Fruit fly (Drosophila melanogaster) whole organism, embryonic: ENCODE measurements around the gene CG16959.

ENCODE experiments used
- CG1024 ChIP-seq: fragments of 200-800 bp; sonication (Bioruptor generic); IDR thresholded peaks from 2 replicates; pipeline ENCODE4 v1.3.6; 2022; ENCODE audit warnings: missing biosample characterization, missing genetic modification characterization
- CG10959 ChIP-seq: fragments of 200-800 bp; sonication (Bioruptor generic); IDR thresholded peaks from 2 replicates; pipeline ENCODE4 v1.3.6; 2022; ENCODE audit warnings: missing biosample characterization, missing genetic modification characterization
- CG12942 ChIP-seq: fragments of 200-800 bp; sonication (Bioruptor generic); optimal IDR thresholded peaks from 3 replicates; lab custom pipeline; 2016; ENCODE audit warnings: missing biosample characterization, missing genetic modification characterization
- CG14050 ChIP-seq: fragments of 200-800 bp; sonication (Bioruptor generic); IDR thresholded peaks from 3 replicates; pipeline ENCODE4 v1.3.6; 2022; ENCODE audit warnings: missing biosample characterization, missing genetic modification characterization
- CG16815 ChIP-seq: fragments of 200-800 bp; sonication (Bioruptor generic); optimal IDR thresholded peaks from 3 replicates; lab custom pipeline; 2017; ENCODE audit warnings: missing biosample characterization, mild to moderate bottlenecking, missing genetic modification characterization
- CG17186 ChIP-seq: fragments of 200-800 bp; sonication (Bioruptor generic); optimal IDR thresholded peaks from 3 replicates; lab custom pipeline; 2017; ENCODE audit warnings: missing biosample characterization, missing genetic modification reagents, missing genetic modification characterization
- CG17361 ChIP-seq: fragments of 200-800 bp; sonication (Bioruptor generic); IDR thresholded peaks from 3 replicates; pipeline ENCODE4 v1.3.6; 2022; ENCODE audit warnings: missing biosample characterization, missing genetic modification characterization
- CG17568 ChIP-seq: fragments of 200-800 bp; sonication (Bioruptor generic); optimal IDR thresholded peaks from 2 replicates; lab custom pipeline; 2018; ENCODE audit warnings: missing biosample characterization, mild to moderate bottlenecking, missing genetic modification characterization, moderate library complexity
- CG30020 ChIP-seq: fragments of 200-800 bp; optimal IDR thresholded peaks from 2 replicates; lab custom pipeline; 2019; ENCODE audit warnings: missing biosample characterization, mild to moderate bottlenecking, missing genetic modification characterization, moderate library complexity
- CG32532 ChIP-seq: fragments of 200-800 bp; sonication (Bioruptor generic); IDR thresholded peaks from 2 replicates; pipeline ENCODE4 v1.3.6; 2022; ENCODE audit warnings: missing biosample characterization, missing genetic modification characterization
- CG33213 ChIP-seq: fragments of 200-800 bp; sonication (Bioruptor generic); optimal IDR thresholded peaks from 3 replicates; lab custom pipeline; 2016; ENCODE audit warnings: missing biosample characterization, missing genetic modification characterization
- CG3838 ChIP-seq: fragments of 200-800 bp; sonication (Bioruptor generic); optimal IDR thresholded peaks from 3 replicates; lab custom pipeline; 2016; ENCODE audit warnings: missing biosample characterization, missing genetic modification characterization
- CG4282 ChIP-seq: fragments of 200-800 bp; sonication (Bioruptor generic); optimal IDR thresholded peaks from 2 replicates; lab custom pipeline; 2016; ENCODE audit warnings: missing biosample characterization, missing genetic modification characterization
- CG4617 ChIP-seq: fragments of 200-800 bp; sonication (Bioruptor generic); optimal IDR thresholded peaks from 3 replicates; lab custom pipeline; 2016; ENCODE audit warnings: missing biosample characterization, missing genetic modification characterization, borderline replicate concordance
- CG8388 ChIP-seq: fragments of 200-800 bp; sonication (Bioruptor generic); optimal IDR thresholded peaks from 2 replicates; lab custom pipeline; 2019; ENCODE audit warnings: missing biosample characterization, mild to moderate bottlenecking, missing genetic modification characterization, moderate library complexity
- CG9727 ChIP-seq: fragments of 200-800 bp; sonication (Bioruptor generic); optimal IDR thresholded peaks from 3 replicates; lab custom pipeline; 2017; ENCODE audit warnings: missing biosample characterization, mild to moderate bottlenecking, missing genetic modification characterization
- CG9797 ChIP-seq: fragments of 200-800 bp; sonication (Bioruptor generic); optimal IDR thresholded peaks from 3 replicates; lab custom pipeline; 2018; ENCODE audit warnings: missing biosample characterization, mild to moderate bottlenecking, missing genetic modification characterization
- Camta ChIP-seq: fragments of 200-800 bp; sonication (Bioruptor generic); optimal IDR thresholded peaks from 2 replicates; lab custom pipeline; 2016; ENCODE audit warnings: missing biosample characterization, missing genetic modification characterization
- Drgx ChIP-seq: fragments of 200-800 bp; sonication (Bioruptor generic); IDR thresholded peaks from 2 replicates; pipeline ENCODE4 v1.3.6; 2022; ENCODE audit warnings: missing biosample characterization, missing genetic modification characterization
- Fer2 ChIP-seq: fragments of 200-800 bp; sonication (Bioruptor generic); optimal IDR thresholded peaks from 2 replicates; lab custom pipeline; 2018; ENCODE audit warnings: missing biosample characterization, mild to moderate bottlenecking, missing genetic modification characterization, moderate library complexity
- HLH3B ChIP-seq: fragments of 200-800 bp; sonication (Bioruptor generic); IDR thresholded peaks from 2 replicates; pipeline ENCODE4 v1.3.6; 2022; ENCODE audit warnings: missing biosample characterization, missing genetic modification characterization
- Jarid2 ChIP-seq: fragments of 200-800 bp; sonication (Bioruptor generic); optimal IDR thresholded peaks from 3 replicates; lab custom pipeline; 2017; ENCODE audit warnings: mild to moderate bottlenecking, missing biosample characterization, missing genetic modification reagents, missing genetic modification characterization
- Lim3 ChIP-seq: fragments of 200-800 bp; sonication (Bioruptor generic); IDR thresholded peaks from 2 replicates; pipeline ENCODE4 v1.3.6; 2022; ENCODE audit warnings: missing biosample characterization, missing genetic modification characterization
- MBD-R2 ChIP-seq: fragments of 200-800 bp; sonication (Bioruptor generic); IDR thresholded peaks from 2 replicates; pipeline ENCODE4 v1.3.6; 2022; ENCODE audit warnings: missing biosample characterization, missing genetic modification characterization
- PHDP ChIP-seq: fragments of 200-800 bp; sonication (Bioruptor generic); optimal IDR thresholded peaks from 3 replicates; lab custom pipeline; 2018; ENCODE audit warnings: missing biosample characterization, mild to moderate bottlenecking, missing genetic modification characterization, moderate library complexity
- Ravus ChIP-seq: fragments of 200-800 bp; sonication (Bioruptor generic); IDR thresholded peaks from 2 replicates; pipeline ENCODE4 v1.3.6; 2022; ENCODE audit warnings: missing biosample characterization, missing genetic modification characterization
- Scr ChIP-seq: fragments of 200-800 bp; sonication (Bioruptor generic); IDR thresholded peaks from 2 replicates; pipeline ENCODE4 v1.3.6; 2022; ENCODE audit warnings: missing biosample characterization, missing genetic modification characterization; ENCODE audit not compliant: partially characterized antibody
- Tbp ChIP-seq: fragments of >200 bp; optimal IDR thresholded peaks from 2 replicates; lab custom pipeline; 2018; ENCODE audit warnings: missing biosample characterization, missing genetic modification characterization
- az2 ChIP-seq: fragments of 200-800 bp; sonication (Bioruptor generic); optimal IDR thresholded peaks from 3 replicates; lab custom pipeline; 2016; ENCODE audit warnings: missing biosample characterization, missing genetic modification characterization
- bowl ChIP-seq: fragments of 200-800 bp; sonication (Bioruptor generic); IDR thresholded peaks from 2 replicates; pipeline ENCODE4 v1.3.6; 2022; ENCODE audit warnings: missing biosample characterization, missing genetic modification characterization
- cg ChIP-seq: fragments of 200-800 bp; sonication (Bioruptor generic); optimal IDR thresholded peaks from 3 replicates; lab custom pipeline; 2019; ENCODE audit warnings: missing biosample characterization, mild to moderate bottlenecking, missing genetic modification characterization, moderate library complexity
- chn ChIP-seq: fragments of 200-800 bp; sonication (Bioruptor generic); optimal IDR thresholded peaks from 2 replicates; lab custom pipeline; 2016; ENCODE audit warnings: missing biosample characterization, missing genetic modification characterization
- ci ChIP-seq: fragments of 200-800 bp; sonication (Bioruptor generic); IDR thresholded peaks from 3 replicates; pipeline ENCODE4 v1.3.6; 2022; ENCODE audit warnings: missing biosample characterization, missing genetic modification characterization
- crol ChIP-seq: fragments of 200-800 bp; sonication (Bioruptor generic); IDR thresholded peaks from 2 replicates; pipeline ENCODE4 v1.3.6; 2022; ENCODE audit warnings: missing biosample characterization, missing genetic modification characterization
- crp ChIP-seq, 2 experiments: fragments of 200-800 bp; sonication (Bioruptor generic); optimal IDR thresholded peaks; 2 replicates in 1 of 2; 3 replicates in 1 of 2; lab custom pipeline; 2017; ENCODE audit warnings: missing biosample characterization in 2 of 2, missing genetic modification characterization in 2 of 2, mild to moderate bottlenecking in 1 of 2, moderate library complexity in 1 of 2
- eyg ChIP-seq: fragments of 200-800 bp; sonication (Bioruptor generic); optimal IDR thresholded peaks from 3 replicates; lab custom pipeline; 2016; ENCODE audit warnings: missing biosample characterization, missing genetic modification characterization
- gsb ChIP-seq: fragments of 200-800 bp; sonication (Bioruptor generic); IDR thresholded peaks from 2 replicates; pipeline ENCODE4 v1.3.6; 2022; ENCODE audit warnings: missing biosample characterization, missing genetic modification characterization
- hkb ChIP-seq, 2 experiments: fragments of 200-800 bp in 1 of 2; fragments of >200 bp in 1 of 2; sonication (Bioruptor generic) in 1 of 2; IDR thresholded peaks in 1 of 2; optimal IDR thresholded peaks in 1 of 2; 2 replicates each; pipeline versions ENCODE4 v1.3.6 to Lab custom; 2017 to 2022; ENCODE audit warnings: missing biosample characterization in 1 of 2, missing genetic modification characterization in 1 of 2
- lbe ChIP-seq: fragments of 200-800 bp; sonication (Bioruptor generic); optimal IDR thresholded peaks from 2 replicates; lab custom pipeline; 2016; ENCODE audit warnings: missing biosample characterization, mild to moderate bottlenecking, missing genetic modification characterization
- lov ChIP-seq, 2 experiments: fragments of 200-800 bp in 1 of 2; fragments of >200 bp in 1 of 2; sonication (Bioruptor generic) in 1 of 2; IDR thresholded peaks in 1 of 2; optimal IDR thresholded peaks in 1 of 2; 2 replicates in 1 of 2; 3 replicates in 1 of 2; pipeline versions ENCODE4 v1.3.6 to Lab custom; 2017 to 2022; ENCODE audit warnings: missing biosample characterization in 1 of 2, missing genetic modification characterization in 1 of 2
- otp ChIP-seq: fragments of 200-800 bp; sonication (Bioruptor generic); IDR thresholded peaks from 3 replicates; pipeline ENCODE4, ENCODE4 v1.3.6; 2022; ENCODE audit warnings: missing biosample characterization, missing genetic modification characterization
- pzg ChIP-seq: fragments of 200-800 bp; sonication (Bioruptor generic); optimal IDR thresholded peaks from 3 replicates; lab custom pipeline; 2018; ENCODE audit warnings: missing biosample characterization, mild to moderate bottlenecking, missing genetic modification characterization, moderate library complexity
- repo ChIP-seq: fragments of 200-800 bp; sonication (Bioruptor generic); optimal IDR thresholded peaks from 2 replicates; lab custom pipeline; 2016; ENCODE audit warnings: missing biosample characterization, missing genetic modification characterization
- row ChIP-seq: fragments of 200-800 bp; sonication (Bioruptor generic); IDR thresholded peaks from 3 replicates; pipeline ENCODE4 v1.3.6; 2022; ENCODE audit warnings: missing biosample characterization, missing genetic modification characterization
- tna ChIP-seq: fragments of 200-800 bp; sonication (Bioruptor generic); IDR thresholded peaks from 2 replicates; pipeline ENCODE4 v1.3.6; 2022; ENCODE audit warnings: missing biosample characterization, missing genetic modification characterization; ENCODE audit not compliant: partially characterized antibody
- trh ChIP-seq: fragments of 200-800 bp; sonication (Bioruptor generic); optimal IDR thresholded peaks from 2 replicates; lab custom pipeline; 2016; ENCODE audit warnings: missing biosample characterization, missing genetic modification characterization
- wdn ChIP-seq: fragments of 200-800 bp; sonication (Bioruptor generic); IDR thresholded peaks from 2 replicates; pipeline ENCODE4 v1.3.6; 2022; ENCODE audit warnings: missing biosample characterization, missing genetic modification characterization
- z ChIP-seq: fragments of 200-800 bp; sonication (Bioruptor generic); IDR thresholded peaks from 3 replicates; pipeline ENCODE4 v1.3.6; 2022; ENCODE audit warnings: missing biosample characterization, missing genetic modification characterization

The CG16959 gene

DNA sequence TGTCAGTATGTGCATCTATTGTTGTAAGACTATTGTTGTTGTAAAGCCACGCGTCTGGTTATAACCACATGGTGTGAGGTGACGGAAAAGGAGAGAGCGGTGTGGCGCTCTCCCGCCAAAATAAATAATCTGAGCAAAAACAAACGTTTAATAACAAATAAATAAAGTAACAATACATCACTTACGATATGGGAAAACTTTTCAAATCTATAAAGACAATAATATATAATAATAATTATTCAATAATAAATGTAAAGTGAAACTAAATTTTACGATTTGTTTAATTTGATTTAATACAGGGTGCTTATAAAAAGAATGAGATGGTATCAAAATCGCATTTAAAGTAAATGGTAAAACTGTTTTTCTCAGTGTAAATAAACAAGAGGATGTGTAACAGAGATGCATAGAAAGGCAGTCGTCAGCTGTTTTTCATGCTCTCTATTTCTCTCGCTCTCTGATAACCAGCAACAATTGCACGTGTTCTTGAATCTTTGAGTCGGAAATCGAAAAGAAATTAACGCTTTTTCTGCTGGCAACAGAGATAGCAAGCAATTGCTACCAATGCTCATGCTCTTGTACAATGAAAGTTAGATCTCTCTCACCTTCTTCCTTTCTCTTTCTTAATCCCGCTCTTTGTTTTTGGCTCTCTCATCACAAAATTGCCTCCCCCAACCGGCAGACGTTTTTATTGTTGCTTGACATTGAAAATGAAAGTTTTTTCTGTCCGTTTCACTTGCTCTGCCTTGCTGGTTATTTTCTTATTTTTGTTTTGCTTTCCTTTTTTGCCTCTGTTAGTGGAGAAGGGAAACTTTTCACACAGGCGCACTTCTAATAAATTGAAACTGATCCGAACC lies 26.2 kb downstream of the CG16959 start (continued):
- TF ChIP-seq CG12942 (GFP tag; lab: Kevin White, UChicago) (peak; percentile 61), CG3838 (GFP tag; lab: Kevin White, UChicago) (no peak), row (GFP tag; lab: Robert Waterston, UW) (peak; percentile 74), lbe (GFP tag; lab: Kevin White, UChicago) (peak; percentile 72), crol (no peak; the same call in 1 of the 2 replicates), gsb (GFP tag; lab: Robert Waterston, UW) (peak; percentile 77), CG1024 (GFP tag; lab: Robert Waterston, UW) (peak; percentile 85), Jarid2 (GFP tag; lab: Kevin White, UChicago) (peak; percentile 43), wdn (GFP tag; lab: Robert Waterston, UW) (no peak), chn (GFP tag; lab: Kevin White, UChicago) (no peak), Ravus (peak; percentile 36), lov (optimal IDR thresholded peaks at IDR 0.05; lab: Kevin White, UChicago) (no peak), lov (GFP tag; IDR thresholded peaks at IDR 0.05; lab: Robert Waterston, UW) (peak; percentile 69; the same call in 2 of the 3 replicates), CG33213 (no peak), CG4617 (GFP tag; lab: Kevin White, UChicago) (no peak), Drgx (GFP tag; lab: Robert Waterston, UW) (peak; percentile 86), CG10959 (peak; percentile 70), CG16815 (GFP tag; lab: Kevin White, UChicago) (peak; percentile 47), otp (GFP tag; lab: Robert Waterston, UW) (no peak), PHDP (peak; percentile 86), CG8388 (GFP tag; lab: Kevin White, UChicago) (peak; percentile 95), CG17568 (peak; percentile 67), Scr (GFP tag; lab: Robert Waterston, UW) (no peak), trh (GFP tag; lab: Kevin White, UChicago) (peak; percentile 12), Tbp (GFP tag; lab: Kevin White, UChicago) (no peak), pzg (GFP tag; lab: Kevin White, UChicago) (no peak), CG17361 (GFP tag; lab: Robert Waterston, UW) (peak; percentile 97), tna (no peak), Camta (GFP tag; lab: Kevin White, UChicago) (no peak), CG30020 (tag; lab: Kevin White, UChicago) (peak; percentile 29), az2 (GFP tag; lab: Kevin White, UChicago) (peak; percentile 80), HLH3B (GFP tag; lab: Robert Waterston, UW) (peak; percentile 91), CG9727 (peak; percentile 88), cg (GFP tag; lab: Kevin White, UChicago) (no peak), MBD-R2 (GFP tag; lab: Robert Waterston, UW) (no peak), CG14050 (GFP tag; lab: Robert Waterston, UW) (peak; percentile 61; the same call in 2 of the 3 replicates), repo (GFP tag; lab: Kevin White, UChicago) (peak; percentile 27), z (no peak), CG17186 (GFP tag; lab: Kevin White, UChicago) (no peak), CG32532 (peak; percentile 89), Lim3 (GFP tag; lab: Robert Waterston, UW) (no peak), bowl (GFP tag; lab: Robert Waterston, UW) (no peak), crp (GFP tag; optimal IDR thresholded peaks at IDR 0.05; lab: Kevin White, UChicago) (peak in 1 of 2 experiments; percentile 76), CG4282 (GFP tag; lab: Kevin White, UChicago) (no peak), eyg (GFP tag; lab: Kevin White, UChicago) (peak; percentile 9), ci (GFP tag; lab: Robert Waterston, UW) (peak; percentile 59; the same call in 2 of the 3 replicates), CG9797 (GFP tag; lab: Kevin White, UChicago) (no peak), hkb (optimal IDR thresholded peaks at IDR 0.05; lab: Kevin White, UChicago) (no peak), hkb (GFP tag; IDR thresholded peaks at IDR 0.05; lab: Robert Waterston, UW) (peak; percentile 93), Fer2 (tag; lab: Kevin White, UChicago) (peak; percentile 77)
